Fruit fly (Drosophila melanogaster) whole organism, embryonic: ENCODE results near the gene CG31872.

Source experiments
- B-H2 ChIP-seq: fragments of 200-800 bp; sonication (Bioruptor generic); optimal IDR thresholded peaks from 2 replicates; lab custom pipeline; 2018; ENCODE audit warnings: missing biosample characterization, mild to moderate bottlenecking, missing genetic modification characterization
- CG10267 ChIP-seq: fragments of 200-800 bp; sonication (Bioruptor generic); optimal IDR thresholded peaks from 2 replicates; lab custom pipeline; 2018; ENCODE audit warnings: missing biosample characterization, mild to moderate bottlenecking, missing genetic modification characterization, moderate library complexity
- CG10274 ChIP-seq: fragments of 200-800 bp; sonication (Bioruptor generic); optimal IDR thresholded peaks from 3 replicates; lab custom pipeline; 2017; ENCODE audit warnings: missing biosample characterization, mild to moderate bottlenecking, missing genetic modification characterization
- CG10565 ChIP-seq: fragments of 200-800 bp; sonication (Bioruptor generic); optimal IDR thresholded peaks from 3 replicates; lab custom pipeline; 2016; ENCODE audit warnings: missing biosample characterization, mild to moderate bottlenecking, missing genetic modification characterization
- CG11504 ChIP-seq: fragments of 200-800 bp; sonication (Bioruptor generic); optimal IDR thresholded peaks from 3 replicates; lab custom pipeline; 2019; ENCODE audit warnings: missing biosample characterization, mild to moderate bottlenecking, missing genetic modification characterization, moderate library complexity
- CG11560 ChIP-seq: fragments of 200-800 bp; sonication (Bioruptor generic); IDR thresholded peaks from 3 replicates; pipeline ENCODE4 v1.3.6; 2022; ENCODE audit warnings: missing biosample characterization, missing genetic modification characterization
- CG12071 ChIP-seq: fragments of 200-800 bp; sonication (Bioruptor generic); optimal IDR thresholded peaks from 3 replicates; lab custom pipeline; 2018; ENCODE audit warnings: missing biosample characterization, mild to moderate bottlenecking, missing genetic modification characterization
- CG12769 ChIP-seq: fragments of 200-800 bp; sonication (Bioruptor generic); optimal IDR thresholded peaks from 2 replicates; lab custom pipeline; 2019; ENCODE audit warnings: missing biosample characterization, mild to moderate bottlenecking, missing genetic modification characterization, moderate library complexity
- CG13287 ChIP-seq: fragments of 200-800 bp; sonication (Bioruptor generic); IDR thresholded peaks from 2 replicates; pipeline ENCODE4 v1.3.6; 2022; ENCODE audit warnings: missing biosample characterization, missing genetic modification characterization; ENCODE audit not compliant: partially characterized antibody
- CG15073 ChIP-seq: fragments of 200-800 bp; sonication (Bioruptor generic); optimal IDR thresholded peaks from 2 replicates; lab custom pipeline; 2016; ENCODE audit warnings: missing biosample characterization, missing genetic modification characterization
- CG17912 ChIP-seq: fragments of 200-800 bp; sonication (Bioruptor generic); optimal IDR thresholded peaks from 2 replicates; lab custom pipeline; 2018; ENCODE audit warnings: missing biosample characterization, mild to moderate bottlenecking, missing genetic modification characterization
- CG2199 ChIP-seq: fragments of 200-800 bp; sonication (Bioruptor generic); IDR thresholded peaks from 3 replicates; pipeline ENCODE4 v1.3.6; 2022; ENCODE audit warnings: missing biosample characterization, missing genetic modification characterization
- CG31441 ChIP-seq: fragments of 200-800 bp; sonication (Bioruptor generic); IDR thresholded peaks from 2 replicates; pipeline ENCODE4 v1.3.6; 2022; ENCODE audit warnings: missing biosample characterization, missing genetic modification characterization
- CG3995 ChIP-seq: fragments of 200-800 bp; sonication (Bioruptor generic); optimal IDR thresholded peaks from 3 replicates; lab custom pipeline; 2016; ENCODE audit warnings: missing biosample characterization, missing genetic modification characterization
- CG6254 ChIP-seq: fragments of 200-800 bp; sonication (Bioruptor generic); optimal IDR thresholded peaks from 3 replicates; lab custom pipeline; 2017; ENCODE audit warnings: mild to moderate bottlenecking, missing biosample characterization, missing genetic modification reagents, missing genetic modification characterization
- CG6654 ChIP-seq: fragments of 200-800 bp; sonication (Bioruptor generic); optimal IDR thresholded peaks from 2 replicates; lab custom pipeline; 2017; ENCODE audit warnings: missing biosample characterization, mild to moderate bottlenecking, missing genetic modification characterization
- CG6854 ChIP-seq: fragments of 200-800 bp; sonication (Bioruptor generic); optimal IDR thresholded peaks from 3 replicates; lab custom pipeline; 2017; ENCODE audit warnings: missing biosample characterization, mild to moderate bottlenecking, missing genetic modification characterization
- CG8359 ChIP-seq: fragments of 200-800 bp; sonication (Bioruptor generic); optimal IDR thresholded peaks from 2 replicates; lab custom pipeline; 2017; ENCODE audit warnings: missing biosample characterization, mild to moderate bottlenecking, missing genetic modification characterization, borderline replicate concordance
- CG9932 ChIP-seq: fragments of 200-800 bp; sonication (Bioruptor generic); IDR thresholded peaks from 2 replicates; pipeline ENCODE4 v1.3.6; 2022; ENCODE audit warnings: missing biosample characterization, missing genetic modification characterization
- Elba2 ChIP-seq: fragments of 200-800 bp; sonication (Bioruptor generic); optimal IDR thresholded peaks from 3 replicates; lab custom pipeline; 2016; ENCODE audit warnings: missing biosample characterization, missing genetic modification characterization
- Neu2 ChIP-seq: fragments of 200-800 bp; sonication (Bioruptor generic); optimal IDR thresholded peaks from 3 replicates; lab custom pipeline; 2016; ENCODE audit warnings: missing biosample characterization, missing genetic modification characterization, borderline replicate concordance
- Nf-YA ChIP-seq: fragments of 200-800 bp; sonication (Bioruptor generic); IDR thresholded peaks from 2 replicates; pipeline ENCODE4 v1.3.6; 2022; ENCODE audit warnings: missing biosample characterization, missing genetic modification characterization
- Pdp1 ChIP-seq, 2 experiments: fragments of 200-800 bp; sonication (Bioruptor generic); optimal IDR thresholded peaks; 3 replicates each; lab custom pipeline; 2016; ENCODE audit warnings: missing biosample characterization in 2 of 2, missing genetic modification characterization in 2 of 2, mild to moderate bottlenecking in 1 of 2, moderate library complexity in 1 of 2
- amos ChIP-seq: fragments of 200-800 bp; sonication (Bioruptor generic); IDR thresholded peaks from 2 replicates; pipeline ENCODE4 v1.3.6; 2022; ENCODE audit warnings: missing biosample characterization, missing genetic modification characterization; ENCODE audit not compliant: partially characterized antibody
- bcd ChIP-seq: fragments of 200-800 bp; sonication (Bioruptor generic); optimal IDR thresholded peaks from 2 replicates; lab custom pipeline; 2017; ENCODE audit warnings: missing biosample characterization, mild to moderate bottlenecking, missing genetic modification characterization
- cg ChIP-seq: fragments of 200-800 bp; sonication (Bioruptor generic); optimal IDR thresholded peaks from 3 replicates; lab custom pipeline; 2019; ENCODE audit warnings: missing biosample characterization, mild to moderate bottlenecking, missing genetic modification characterization, moderate library complexity
- chif ChIP-seq, 2 experiments: fragments of 200-800 bp; sonication (Bioruptor generic); optimal IDR thresholded peaks; 3 replicates each; lab custom pipeline; 2016; ENCODE audit warnings: missing biosample characterization in 2 of 2, missing genetic modification characterization in 2 of 2
- insv ChIP-seq, 2 experiments: fragments of 200-800 bp; sonication (Bioruptor generic); optimal IDR thresholded peaks; 3 replicates each; lab custom pipeline; 2016 to 2018; ENCODE audit warnings: missing biosample characterization in 2 of 2, missing genetic modification characterization in 2 of 2
- kah ChIP-seq: fragments of 200-800 bp; sonication (Bioruptor generic); optimal IDR thresholded peaks from 2 replicates; lab custom pipeline; 2018; ENCODE audit warnings: missing biosample characterization, mild to moderate bottlenecking, missing genetic modification characterization
- lov ChIP-seq, 2 experiments: fragments of 200-800 bp in 1 of 2; fragments of >200 bp in 1 of 2; sonication (Bioruptor generic) in 1 of 2; IDR thresholded peaks in 1 of 2; optimal IDR thresholded peaks in 1 of 2; 2 replicates in 1 of 2; 3 replicates in 1 of 2; pipeline versions ENCODE4 v1.3.6 to Lab custom; 2017 to 2022; ENCODE audit warnings: missing biosample characterization in 1 of 2, missing genetic modification characterization in 1 of 2
- luna ChIP-seq: fragments of 200-800 bp; sonication (Bioruptor generic); optimal IDR thresholded peaks from 2 replicates; lab custom pipeline; 2016; ENCODE audit warnings: missing biosample characterization, missing genetic modification characterization
- mld ChIP-seq: fragments of 200-800 bp; sonication (Bioruptor generic); IDR thresholded peaks from 3 replicates; pipeline ENCODE4 v1.3.6; 2022; ENCODE audit warnings: missing biosample characterization, missing genetic modification characterization; ENCODE audit not compliant: partially characterized antibody
- shn ChIP-seq: fragments of 200-800 bp; sonication (Bioruptor generic); optimal IDR thresholded peaks from 3 replicates; lab custom pipeline; 2016; ENCODE audit warnings: missing biosample characterization, missing genetic modification characterization
- unpg ChIP-seq: fragments of 200-800 bp; sonication (Bioruptor generic); optimal IDR thresholded peaks from 3 replicates; lab custom pipeline; 2018; ENCODE audit warnings: missing biosample characterization, mild to moderate bottlenecking, missing genetic modification characterization, moderate library complexity
- zen ChIP-seq: fragments of 200-800 bp; sonication (Bioruptor generic); optimal IDR thresholded peaks from 3 replicates; lab custom pipeline; 2018; ENCODE audit warnings: missing biosample characterization, mild to moderate bottlenecking, missing genetic modification characterization, moderate library complexity

Gene CG31872

DNA sequence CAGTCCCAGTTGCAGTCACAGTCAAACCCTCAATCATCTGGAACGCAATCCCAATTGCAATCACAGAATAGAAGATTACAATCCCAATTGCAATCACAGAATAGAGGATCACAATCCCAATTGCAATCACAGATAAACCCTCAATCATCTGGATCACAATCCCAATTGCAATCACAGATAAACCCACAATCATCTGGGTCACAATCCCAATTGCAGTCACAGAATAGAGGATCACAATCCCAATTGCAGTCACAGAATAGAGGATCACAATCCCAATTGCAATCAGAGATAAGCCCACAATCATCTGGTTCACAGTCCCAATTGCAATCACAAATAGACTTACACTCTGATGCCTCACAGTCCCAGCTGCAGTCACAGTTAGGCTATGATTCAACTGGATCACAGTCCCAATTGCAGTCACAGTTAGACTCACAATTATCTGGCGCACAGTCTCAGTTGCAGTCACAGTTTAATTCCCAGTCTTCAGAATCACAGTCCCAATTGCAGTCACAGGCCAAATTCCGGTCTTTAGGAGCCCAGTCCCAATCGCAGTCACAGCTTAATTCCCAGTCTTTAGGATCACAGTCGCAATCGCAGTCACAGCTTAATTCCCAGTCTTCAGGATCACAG is 8.1 kb downstream of the CG31872 start:
- TF ChIP-seq Elba2 (GFP tag; lab: Kevin White, UChicago) = peak; percentile 99
- TF ChIP-seq chif (GFP tag; optimal IDR thresholded peaks at IDR 0.05; lab: Kevin White, UChicago) = no peak
- peak in 1 of 2 experiments; percentile 91 for TF ChIP-seq insv (GFP tag; optimal IDR thresholded peaks at IDR 0.05; lab: Kevin White, UChicago)
- TF ChIP-seq CG3995 = peak; percentile 75
- 0 out of 2 replicates have a peak, but pooled peaks have one; percentile 48 for TF ChIP-seq CG31441 (GFP tag; lab: Robert Waterston, UW)
- peak; percentile 41 for TF ChIP-seq zen (tag; lab: Kevin White, UChicago)

DNA sequence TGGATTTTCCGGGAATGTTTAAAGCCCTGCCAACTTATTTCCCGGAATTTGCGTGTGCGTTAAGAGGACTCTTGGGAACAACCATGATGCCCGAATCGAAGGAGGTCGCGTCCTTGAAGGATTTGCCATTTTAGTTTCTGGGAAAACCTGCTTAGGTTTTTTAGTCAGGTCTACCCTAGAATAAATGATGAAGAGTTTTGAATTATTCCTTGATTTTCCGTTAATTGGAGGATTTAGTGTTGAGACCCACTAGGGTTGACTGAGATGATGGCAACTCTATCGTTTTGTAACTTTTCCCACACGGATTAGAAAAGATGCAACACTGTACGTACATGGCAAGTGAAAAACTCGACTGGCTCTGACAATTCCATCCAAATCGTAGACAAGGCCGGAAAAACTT is 11.6 kb downstream of the CG31872 start, which contains the start of gene dbf:
Gene dbf (plus strand): TSS at position 301 of the 400 bp plus-strand sequence.
- TF ChIP-seq Neu2 (GFP tag; lab: Kevin White, UChicago) (no peak), cg (GFP tag; lab: Kevin White, UChicago) (no peak), B-H2 (no peak), CG6654 (GFP tag; lab: Kevin White, UChicago) (no peak), amos (GFP tag; lab: Robert Waterston, UW) (no peak), CG11560 (tag; lab: Robert Waterston, UW) (no peak), Pdp1 (GFP tag; optimal IDR thresholded peaks at IDR 0.05; lab: Kevin White, UChicago) (no peak), unpg (GFP tag; lab: Kevin White, UChicago) (no peak), CG12071 (GFP tag; lab: Kevin White, UChicago) (no peak), lov (optimal IDR thresholded peaks at IDR 0.05; lab: Kevin White, UChicago) (no peak), lov (GFP tag; IDR thresholded peaks at IDR 0.05; lab: Robert Waterston, UW) (no peak), shn (GFP tag; lab: Kevin White, UChicago) (no peak), CG6254 (GFP tag; lab: Kevin White, UChicago) (no peak), CG10274 (GFP tag; lab: Kevin White, UChicago) (no peak), CG9932 (GFP tag; lab: Robert Waterston, UW) (no peak), CG6854 (GFP tag; lab: Kevin White, UChicago) (no peak), mld (no peak), CG17912 (GFP tag; lab: Kevin White, UChicago) (no peak), CG10565 (no peak)

DNA sequence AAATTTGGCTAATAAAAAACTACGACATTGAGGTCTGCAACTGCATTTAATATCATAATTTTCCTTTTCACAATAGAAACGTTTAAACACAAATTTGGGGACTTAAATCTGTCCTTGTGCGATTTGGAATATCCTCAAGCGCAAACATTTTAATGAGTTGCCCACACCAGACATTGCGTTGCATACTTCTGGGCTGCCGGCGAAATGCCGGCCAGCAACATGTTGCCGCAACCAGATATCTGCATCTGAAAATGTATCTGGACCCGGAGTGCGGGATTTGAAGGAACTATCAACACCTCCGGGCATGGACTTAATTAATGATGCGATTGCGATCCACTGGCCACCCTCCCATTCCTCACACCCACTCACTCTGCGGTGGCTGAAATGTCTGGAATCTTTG is 14.8 kb downstream of the CG31872 start:
- TF ChIP-seq bcd (no peak), CG15073 (GFP tag; lab: Kevin White, UChicago) (no peak), CG2199 (GFP tag; lab: Robert Waterston, UW) (0 out of 3 replicates have a peak, but pooled peaks have one; percentile 30), zen (tag; lab: Kevin White, UChicago) (peak; percentile 19), CG13287 (GFP tag; lab: Robert Waterston, UW) (no peak), Nf-YA (GFP tag; lab: Robert Waterston, UW) (no peak), CG8359 (GFP tag; lab: Kevin White, UChicago) (no peak), CG10267 (tag; lab: Kevin White, UChicago) (no peak), CG12769 (no peak), CG11504 (tag; lab: Kevin White, UChicago) (peak; percentile 99), luna (GFP tag; lab: Kevin White, UChicago) (no peak), kah (GFP tag; lab: Kevin White, UChicago) (no peak)
